Worm (Caenorhabditis elegans): Measurements from ENCODE around the gene bath-21.

- TF ChIP-seq aly-1 (tag; optimal IDR thresholded peaks at IDR 0.05), result no peak
- TF ChIP-seq sea-1 (GFP tag; conservative IDR thresholded peaks at IDR 0.05), result no peak
- TF ChIP-seq tbx-37 (GFP tag; conservative IDR thresholded peaks at IDR 0.05), result no peak
- TF ChIP-seq scrt-1 (GFP tag; IDR thresholded peaks at IDR 0.05), result no peak
- TF ChIP-seq hmg-4 (GFP tag; optimal IDR thresholded peaks at IDR 0.05), result no peak
- TF ChIP-seq ceh-36 (tag; optimal IDR thresholded peaks at IDR 0.05), result no peak
- no peak for TF ChIP-seq ceh-13 (GFP tag; optimal IDR thresholded peaks at IDR 0.05)
- no peak for TF ChIP-seq hnd-1 (tag; optimal IDR thresholded peaks at IDR 0.05)
Observed at ce11 chrII:1995744-1996143, 30.7 kb downstream of the bath-21 start.
